Fruit fly (Drosophila melanogaster) whole organism, embryonic: ENCODE data around the gene PolA1.

Experiments used
- CG9932 ChIP-seq: fragments of 200-800 bp; sonication (Bioruptor generic); IDR thresholded peaks from 2 replicates; pipeline ENCODE4 v1.3.6; 2022; ENCODE audit warnings: missing biosample characterization, missing genetic modification characterization
- dysf ChIP-seq: fragments of 200-800 bp; sonication (Bioruptor generic); IDR thresholded peaks from 3 replicates; pipeline ENCODE4 v1.3.6; 2022; ENCODE audit warnings: missing biosample characterization, missing genetic modification characterization
- eyg ChIP-seq: fragments of 200-800 bp; sonication (Bioruptor generic); optimal IDR thresholded peaks from 3 replicates; lab custom pipeline; 2016; ENCODE audit warnings: missing biosample characterization, missing genetic modification characterization
- jigr1 ChIP-seq: fragments of 200-800 bp; sonication (Bioruptor generic); IDR thresholded peaks from 3 replicates; pipeline ENCODE4 v1.3.6; 2022; ENCODE audit warnings: missing biosample characterization, missing genetic modification characterization
- prd ChIP-seq, 3 experiments: fragments of >200 bp in 2 of 3; fragments of 200-800 bp in 1 of 3; sonication (Bioruptor generic) in 1 of 3; optimal IDR thresholded peaks in 2 of 3; IDR thresholded peaks in 1 of 3; 2 replicates in 2 of 3; 3 replicates in 1 of 3; pipeline versions ENCODE4 v1.3.6 to Lab custom; 2017 to 2022; ENCODE audit warnings: missing biosample characterization in 1 of 3, missing genetic modification characterization in 1 of 3

DNA sequence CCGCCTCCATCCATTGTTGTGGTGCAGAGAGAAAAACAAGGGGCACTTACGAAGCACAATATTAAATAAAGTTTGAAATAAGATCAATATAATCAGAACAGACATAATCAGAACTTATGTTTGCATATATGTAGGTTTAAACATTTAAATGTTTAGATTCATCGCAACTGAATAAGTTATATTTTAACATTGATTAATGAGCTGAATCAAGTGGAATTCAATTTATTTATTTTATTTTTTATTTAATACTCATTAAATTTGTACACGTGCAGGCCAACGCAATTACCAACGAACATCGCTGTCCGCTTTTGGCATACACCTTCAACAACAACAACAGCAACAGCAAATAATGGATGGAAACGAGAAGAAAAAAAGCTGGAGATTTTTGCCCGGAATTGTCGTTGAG, 27.3 kb upstream of the PolA1 start:
- no peak for TF ChIP-seq dysf (GFP tag; lab: Robert Waterston, UW)
- TF ChIP-seq prd (optimal IDR thresholded peaks at IDR 0.05; lab: Kevin White, UChicago) = no peak
- TF ChIP-seq prd (GFP tag; IDR thresholded peaks at IDR 0.05; lab: Robert Waterston, UW) = peak; percentile 25; the same call in 1 of the 3 replicates
- no peak for TF ChIP-seq eyg (GFP tag; lab: Kevin White, UChicago)
- no peak for TF ChIP-seq CG9932
- TF ChIP-seq jigr1 (GFP tag; lab: Robert Waterston, UW) = no peak
